Fruit fly (Drosophila melanogaster): Measurements from ENCODE around the gene CG13055.

CG13055 gene

dm6 chr3L:16275391-16276017 is 23.3 kb upstream of the CG13055 start:
- TF ChIP-seq foxo (GFP tag; optimal IDR thresholded peaks at IDR 0.05) (no peak), woc (GFP tag; optimal IDR thresholded peaks at IDR 0.05) (no peak), sv (GFP tag; optimal IDR thresholded peaks at IDR 0.05) (no peak), Vsx2 (GFP tag; optimal IDR thresholded peaks at IDR 0.05; ENCODE audit: partially characterized antibody) (no peak), CG9705 (GFP tag; optimal IDR thresholded peaks at IDR 0.05) (no peak), GATAd (GFP tag; optimal IDR thresholded peaks at IDR 0.05) (no peak), br (GFP tag; optimal IDR thresholded peaks at IDR 0.05) (no peak), Hr78 (GFP tag; optimal IDR thresholded peaks at IDR 0.05) (no peak), Myc (optimal IDR thresholded peaks at IDR 0.05) (no peak), ey (GFP tag; optimal IDR thresholded peaks at IDR 0.05) (no peak), rgr (GFP tag; optimal IDR thresholded peaks at IDR 0.05) (no peak), Jra (GFP tag; optimal IDR thresholded peaks at IDR 0.05) (no peak), fru (GFP tag; optimal IDR thresholded peaks at IDR 0.05) (no peak), pan (optimal IDR thresholded peaks at IDR 0.05) (no peak), sage (GFP tag; optimal IDR thresholded peaks at IDR 0.05) (no peak), dmrt93B (GFP tag; optimal IDR thresholded peaks at IDR 0.05) (no peak), HLH106 (tag; optimal IDR thresholded peaks at IDR 0.05) (no peak), jim (GFP tag; optimal IDR thresholded peaks at IDR 0.05) (no peak), N (GFP tag; optimal IDR thresholded peaks at IDR 0.05) (no peak), OdsH (GFP tag; optimal IDR thresholded peaks at IDR 0.05) (no peak)

dm6 chr3L:16272338-16272959 is 20.3 kb upstream of the CG13055 start, which contains the start of gene CG13066:
CG13066 (plus strand) TSS chr3L:16272909.
- TF ChIP-seq Hr83 (GFP tag; optimal IDR thresholded peaks at IDR 0.05; ENCODE audit: poor library complexity, severe bottlenecking) (no peak), lola (GFP tag; optimal IDR thresholded peaks at IDR 0.05) (no peak), OdsH (GFP tag; optimal IDR thresholded peaks at IDR 0.05) (no peak), CrebA (GFP tag; optimal IDR thresholded peaks at IDR 0.05; ENCODE audit: borderline replicate concordance) (no peak), jim (GFP tag; optimal IDR thresholded peaks at IDR 0.05) (no peak), fru (GFP tag; optimal IDR thresholded peaks at IDR 0.05) (no peak), N (GFP tag; optimal IDR thresholded peaks at IDR 0.05) (no peak)

dm6 chr3L:16270802-16271332 is 18.7 kb upstream of the CG13055 start, which contains the start of the genes CG34248 and CG13067:
CG34248 (minus strand) TSS chr3L:16270902.
CG13067 (plus strand) TSS chr3L:16271282.
- TF ChIP-seq Sp1 (GFP tag; optimal IDR thresholded peaks at IDR 0.05) (no peak), OdsH (GFP tag; optimal IDR thresholded peaks at IDR 0.05) (no peak), dmrt93B (GFP tag; optimal IDR thresholded peaks at IDR 0.05) (no peak), Rel (GFP tag; optimal IDR thresholded peaks at IDR 0.05) (no peak), Rel (tag; optimal IDR thresholded peaks at IDR 0.05) (no peak), rgr (GFP tag; optimal IDR thresholded peaks at IDR 0.05) (no peak), fru (GFP tag; optimal IDR thresholded peaks at IDR 0.05) (no peak)

- TF ChIP-seq Sp1 (GFP tag; optimal IDR thresholded peaks at IDR 0.05) (no peak), Hr78 (GFP tag; optimal IDR thresholded peaks at IDR 0.05) (no peak), Vsx2 (GFP tag; optimal IDR thresholded peaks at IDR 0.05; ENCODE audit: partially characterized antibody) (no peak), psq (GFP tag; optimal IDR thresholded peaks at IDR 0.05) (no peak), Dfd (GFP tag; optimal IDR thresholded peaks at IDR 0.05) (no peak), CG32264 (GFP tag; optimal IDR thresholded peaks at IDR 0.05) (no peak), h (GFP tag; optimal IDR thresholded peaks at IDR 0.05) (no peak), foxo (GFP tag; optimal IDR thresholded peaks at IDR 0.05) (no peak), dsf (GFP tag; optimal IDR thresholded peaks at IDR 0.05; ENCODE audit: borderline replicate concordance) (no peak), ey (GFP tag; optimal IDR thresholded peaks at IDR 0.05) (no peak), Hr83 (GFP tag; optimal IDR thresholded peaks at IDR 0.05; ENCODE audit: poor library complexity, severe bottlenecking) (no peak), jim (GFP tag; optimal IDR thresholded peaks at IDR 0.05) (no peak), HLH106 (tag; optimal IDR thresholded peaks at IDR 0.05) (no peak), CrebA (GFP tag; optimal IDR thresholded peaks at IDR 0.05; ENCODE audit: borderline replicate concordance) (no peak), tai (GFP tag; optimal IDR thresholded peaks at IDR 0.05) (no peak), pan (optimal IDR thresholded peaks at IDR 0.05) (no peak), sage (GFP tag; optimal IDR thresholded peaks at IDR 0.05) (no peak)
These were observed 16.9 kb upstream of the CG13055 start, which contains the start of gene CG13068 for dm6 chr3L:16269092-16269491. CG13068 (plus strand) TSS chr3L:16269392.

All from whole organism, wandering third instar larva.